Worm (Caenorhabditis elegans) whole organism, young adult: Measurements from ENCODE around the gene sru-4.

Source experiments
- B0035.1 ChIP-seq: sonication (generic microtip); optimal IDR thresholded peaks from 2 replicates; lab custom pipeline; 2016; ENCODE audit warnings: missing genetic modification characterization, mild to moderate bottlenecking, missing compliant biosample characterization, missing genotype, missing genetic modification reagents
- B0261.1 ChIP-seq: sonication (generic microtip); optimal IDR thresholded peaks from 2 replicates; lab custom pipeline; 2016; ENCODE audit warnings: mild to moderate bottlenecking, missing genetic modification characterization, moderate library complexity, missing compliant biosample characterization
- B0336.3 ChIP-seq: fragments of 200-800 bp; sonication (Bioruptor generic); IDR thresholded peaks from 2 replicates; pipeline ENCODE4 v1.3.6; 2022; ENCODE audit warnings: missing genetic modification characterization, missing compliant biosample characterization
- F49E8.2 ChIP-seq: sonication (generic microtip); optimal IDR thresholded peaks from 3 replicates; lab custom pipeline; 2017; ENCODE audit warnings: missing genetic modification characterization, mild to moderate bottlenecking, missing compliant biosample characterization, antibody characterized with exemption, moderate library complexity; ENCODE audit not compliant: insufficient read depth
- F57A8.1 ChIP-seq: fragments of 200-800 bp; sonication (Bioruptor generic); optimal IDR thresholded peaks from 2 replicates; lab custom pipeline; 2018; ENCODE audit warnings: mild to moderate bottlenecking, missing genetic modification characterization, moderate library complexity, missing compliant biosample characterization
- K12H6.12 ChIP-seq: fragments of 200-800 bp; sonication (Bioruptor generic); optimal IDR thresholded peaks from 2 replicates; lab custom pipeline; 2018; ENCODE audit warnings: mild to moderate bottlenecking, missing genetic modification characterization, missing compliant biosample characterization
- Y79H2A.3 ChIP-seq: fragments of 200-800 bp; sonication (Bioruptor generic); conservative IDR thresholded peaks from 2 replicates; pipeline ENCODE4 v1.3.6; 2022; ENCODE audit warnings: missing genetic modification reagents, missing genetic modification characterization, missing compliant biosample characterization
- ama-1 ChIP-seq, 3 experiments: fragments of 150-350 bp in 1 of 3; sonication (generic microtip) in 2 of 3; optimal IDR thresholded peaks; 2 replicates each; lab custom pipeline; 2014 to 2018; ENCODE audit warnings: missing biosample characterization in 2 of 3, missing genetic modification characterization in 2 of 3, missing genetic modification reagents in 2 of 3
- atf-7 ChIP-seq: sonication (generic microtip); optimal IDR thresholded peaks from 2 replicates; lab custom pipeline; 2017; ENCODE audit warnings: mild to moderate bottlenecking, missing genetic modification characterization, missing compliant biosample characterization
- athp-1 ChIP-seq: sonication (generic microtip); optimal IDR thresholded peaks from 2 replicates; lab custom pipeline; 2017; ENCODE audit warnings: mild to moderate bottlenecking, missing genetic modification characterization, missing compliant biosample characterization
- attf-5 ChIP-seq: fragments of 200-800 bp; sonication (Bioruptor generic); optimal IDR thresholded peaks from 2 replicates; lab custom pipeline; 2018; ENCODE audit warnings: mild to moderate bottlenecking, missing genetic modification characterization, missing compliant biosample characterization
- bed-2 ChIP-seq: fragments of 200-800 bp; sonication (Bioruptor generic); IDR thresholded peaks from 2 replicates; pipeline ENCODE4 v1.3.6; 2022; ENCODE audit warnings: missing genetic modification reagents, missing genetic modification characterization, missing compliant biosample characterization
- ceh-27 ChIP-seq: fragments of 200-800 bp; sonication (Bioruptor generic); optimal IDR thresholded peaks from 2 replicates; lab custom pipeline; 2018; ENCODE audit warnings: mild to moderate bottlenecking, missing genetic modification characterization, moderate library complexity, missing compliant biosample characterization
- ceh-79 ChIP-seq: sonication (generic microtip); optimal IDR thresholded peaks from 2 replicates; lab custom pipeline; 2017; ENCODE audit warnings: mild to moderate bottlenecking, missing genetic modification characterization, missing compliant biosample characterization
- ceh-91 ChIP-seq: fragments of 200-800 bp; sonication (Bioruptor generic); IDR thresholded peaks from 2 replicates; pipeline ENCODE4 v1.3.6; 2022; ENCODE audit warnings: missing genetic modification reagents, missing genetic modification characterization, missing compliant biosample characterization
- chd-7 ChIP-seq: sonication (generic microtip); optimal IDR thresholded peaks from 2 replicates; lab custom pipeline; 2016; ENCODE audit warnings: mild to moderate bottlenecking, missing genetic modification characterization, moderate library complexity, missing compliant biosample characterization
- egl-44 ChIP-seq: fragments of 200-800 bp; sonication (Bioruptor generic); IDR thresholded peaks from 2 replicates; pipeline ENCODE4 v1.3.6; 2022; ENCODE audit warnings: missing genetic modification reagents, missing genetic modification characterization, missing compliant biosample characterization
- ekl-4 ChIP-seq: fragments of 200-800 bp; sonication (Bioruptor generic); IDR thresholded peaks from 2 replicates; pipeline ENCODE4 v1.3.6; 2022; ENCODE audit warnings: missing genetic modification reagents, missing genetic modification characterization, missing compliant biosample characterization
- ets-4 ChIP-seq: fragments of 200-800 bp; sonication (Bioruptor generic); optimal IDR thresholded peaks from 2 replicates; lab custom pipeline; 2018; ENCODE audit warnings: mild to moderate bottlenecking, missing genetic modification characterization, missing compliant biosample characterization
- hmg-1.2 ChIP-seq: fragments of 200-800 bp; sonication (Bioruptor generic); IDR thresholded peaks from 2 replicates; pipeline ENCODE4 v1.3.6; 2022; ENCODE audit warnings: missing genetic modification reagents, missing genetic modification characterization, missing compliant biosample characterization
- let-607 ChIP-seq, 2 experiments: fragments of 200-800 bp in 1 of 2; sonication (Bioruptor generic) in 1 of 2; sonication (generic microtip) in 1 of 2; optimal IDR thresholded peaks; 2 replicates each; lab custom pipeline; 2016 to 2018; ENCODE audit warnings: mild to moderate bottlenecking in 2 of 2, missing compliant biosample characterization in 2 of 2, missing genetic modification characterization in 2 of 2, moderate library complexity in 2 of 2, missing genotype in 1 of 2
- madf-8 ChIP-seq: fragments of 200-800 bp; sonication (Bioruptor generic); conservative IDR thresholded peaks from 2 replicates; pipeline ENCODE4 v1.3.6; 2022; ENCODE audit warnings: missing genetic modification reagents, missing genetic modification characterization, missing compliant biosample characterization
- mcd-1 ChIP-seq: fragments of 200-800 bp; sonication (Bioruptor generic); IDR thresholded peaks from 2 replicates; pipeline ENCODE4 v1.3.6; 2022; ENCODE audit warnings: missing genetic modification reagents, missing genetic modification characterization, missing compliant biosample characterization
- nfyb-1 ChIP-seq: fragments of 200-800 bp; sonication (Bioruptor generic); IDR thresholded peaks from 2 replicates; pipeline ENCODE4 v1.3.6; 2022; ENCODE audit warnings: missing genetic modification reagents, missing genetic modification characterization, missing compliant biosample characterization
- nhr-179 ChIP-seq: sonication (generic microtip); optimal IDR thresholded peaks from 2 replicates; lab custom pipeline; 2016; ENCODE audit warnings: mild to moderate bottlenecking, missing genetic modification characterization, missing compliant biosample characterization
- nhr-27 ChIP-seq: fragments of 200-800 bp; sonication (Bioruptor generic); optimal IDR thresholded peaks from 2 replicates; lab custom pipeline; 2018; ENCODE audit warnings: mild to moderate bottlenecking, missing genetic modification characterization, moderate library complexity, missing compliant biosample characterization
- nhr-80 ChIP-seq: sonication (generic microtip); optimal IDR thresholded peaks from 2 replicates; lab custom pipeline; 2016; ENCODE audit warnings: missing genetic modification characterization, missing compliant biosample characterization
- pbrm-1 ChIP-seq: fragments of 200-800 bp; sonication (Bioruptor generic); IDR thresholded peaks from 2 replicates; pipeline ENCODE4 v1.3.6; 2022; ENCODE audit warnings: missing genetic modification reagents, missing genetic modification characterization, missing compliant biosample characterization
- snpc-1.1 ChIP-seq: sonication (generic microtip); optimal IDR thresholded peaks from 2 replicates; lab custom pipeline; 2017; ENCODE audit warnings: missing genetic modification characterization, mild to moderate bottlenecking, missing compliant biosample characterization, antibody characterized with exemption, moderate library complexity, missing genotype, missing genetic modification reagents; ENCODE audit not compliant: insufficient read depth
- snpc-3.4 ChIP-seq: sonication (generic microtip); optimal IDR thresholded peaks from 2 replicates; lab custom pipeline; 2017; ENCODE audit warnings: missing genetic modification characterization, mild to moderate bottlenecking, missing compliant biosample characterization, antibody characterized with exemption, moderate library complexity, missing genotype, missing genetic modification reagents
- snpc-4 ChIP-seq, 5 experiments: fragments of 150-350 bp in 1 of 5; sonication (generic microtip) in 4 of 5; optimal IDR thresholded peaks; 2 replicates each; lab custom pipeline; 2014 to 2018; ENCODE audit warnings: missing genetic modification characterization in 5 of 5, missing biosample characterization in 3 of 5, antibody characterized with exemption in 2 of 5, mild to moderate bottlenecking in 2 of 5, missing compliant biosample characterization in 2 of 5, missing genotype in 2 of 5, moderate library complexity in 2 of 5, missing genetic modification reagents in 1 of 5
- ztf-18 ChIP-seq: sonication (generic microtip); optimal IDR thresholded peaks from 2 replicates; lab custom pipeline; 2016; ENCODE audit warnings: missing genotype, mild to moderate bottlenecking, missing genetic modification characterization, missing compliant biosample characterization
- ztf-22 ChIP-seq: fragments of 200-800 bp; sonication (Bioruptor generic); optimal IDR thresholded peaks from 2 replicates; lab custom pipeline; 2018; ENCODE audit warnings: mild to moderate bottlenecking, missing genetic modification characterization, moderate library complexity, missing compliant biosample characterization

sru-4 gene

ce11 chrIV:9525682-9526416 lies 27.7 kb downstream of the sru-4 start, which contains the start of gene elo-1 (continued):
- TF ChIP-seq B0261.1 (tag; lab: Kevin White, UChicago) = no peak
- peak; percentile 15 for TF ChIP-seq ztf-22
- no peak for TF ChIP-seq snpc-4 (GFP tag; optimal IDR thresholded peaks at IDR 0.05; lab: Kevin White, UChicago)
- TF ChIP-seq snpc-4 (tag; optimal IDR thresholded peaks at IDR 0.05; lab: Kevin White, UChicago) = peak in 1 of 4 experiments; percentile 26
- TF ChIP-seq nfyb-1 (GFP tag; lab: Robert Waterston, UW) = peak; percentile 62; the same call in 1 of the 2 replicates
- TF ChIP-seq ama-1 (optimal IDR thresholded peaks at IDR 0.05; lab: Kevin White, UChicago) = no peak
- no peak for TF ChIP-seq ama-1 (GFP tag; optimal IDR thresholded peaks at IDR 0.05; lab: Kevin White, UChicago)
- TF ChIP-seq atf-7 (tag; lab: Kevin White, UChicago) = peak; percentile 1
- TF ChIP-seq pbrm-1 (GFP tag; lab: Robert Waterston, UW) = no peak
- TF ChIP-seq athp-1 = no peak
- TF ChIP-seq attf-5 (GFP tag; lab: Kevin White, UChicago) = peak; percentile 41
- TF ChIP-seq madf-8 (GFP tag; lab: Robert Waterston, UW) = no peak
- 0 out of 2 replicates have a peak, but pooled peaks have one; percentile 61 for TF ChIP-seq egl-44
- TF ChIP-seq ets-4 = no peak
- no peak for TF ChIP-seq ceh-79 (tag; lab: Kevin White, UChicago)
- TF ChIP-seq ceh-27 (GFP tag; lab: Kevin White, UChicago) = no peak

ce11 chrIV:9527002-9527401 lies 28.8 kb downstream of the sru-4 start:
- TF ChIP-seq nhr-80 (tag; lab: Kevin White, UChicago) (peak; percentile 34), F57A8.1 (GFP tag; lab: Kevin White, UChicago) (no peak), ekl-4 (GFP tag; lab: Robert Waterston, UW) (0 out of 2 replicates have a peak, but pooled peaks have one; percentile 12), mcd-1 (no peak), snpc-3.4 (tag; lab: Kevin White, UChicago) (no peak), F49E8.2 (tag; lab: Kevin White, UChicago) (no peak), hmg-1.2 (GFP tag; lab: Robert Waterston, UW) (no peak), atf-7 (tag; lab: Kevin White, UChicago) (no peak), bed-2 (no peak)

ce11 chrIV:9529647-9530046 lies 31.5 kb downstream of the sru-4 start, which contains the start of gene elo-7:
TSS of gene elo-7 (plus strand) at chrIV:9529947.
- TF ChIP-seq chd-7 (no peak), K12H6.12 (tag; lab: Kevin White, UChicago) (no peak), nhr-27 (tag; lab: Kevin White, UChicago) (no peak), ceh-91 (GFP tag; lab: Robert Waterston, UW) (no peak), nhr-179 (tag; lab: Kevin White, UChicago) (no peak), B0035.1 (tag; lab: Kevin White, UChicago) (no peak), ztf-18 (tag; lab: Kevin White, UChicago) (no peak), let-607 (tag; optimal IDR thresholded peaks at IDR 0.05; lab: Kevin White, UChicago) (no peak), B0336.3 (GFP tag; lab: Robert Waterston, UW) (no peak), snpc-1.1 (tag; lab: Kevin White, UChicago) (no peak), Y79H2A.3 (GFP tag; lab: Robert Waterston, UW) (no peak)
